Fruit fly (Drosophila melanogaster) whole organism, embryonic: ENCODE results near the gene CG34453.

Experiments
- Adf1 ChIP-seq: fragments of 200-800 bp; sonication (Bioruptor generic); IDR thresholded peaks from 2 replicates; pipeline ENCODE4 v1.3.6; 2022; ENCODE audit warnings: missing biosample characterization, missing genetic modification characterization
- Bgb ChIP-seq: fragments of 200-800 bp; sonication (Bioruptor generic); IDR thresholded peaks from 2 replicates; pipeline ENCODE4 v1.3.6; 2022; ENCODE audit warnings: missing biosample characterization, missing genetic modification characterization; ENCODE audit not compliant: partially characterized antibody
- CG10209 ChIP-seq: fragments of 200-800 bp; sonication (Bioruptor generic); optimal IDR thresholded peaks from 3 replicates; lab custom pipeline; 2017; ENCODE audit warnings: missing biosample characterization, mild to moderate bottlenecking, missing genetic modification characterization, missing genetic modification reagents
- CG1024 ChIP-seq: fragments of 200-800 bp; sonication (Bioruptor generic); IDR thresholded peaks from 2 replicates; pipeline ENCODE4 v1.3.6; 2022; ENCODE audit warnings: missing biosample characterization, missing genetic modification characterization
- CG10431 ChIP-seq: fragments of 200-800 bp; sonication (Bioruptor generic); optimal IDR thresholded peaks from 3 replicates; lab custom pipeline; 2018; ENCODE audit warnings: missing biosample characterization, mild to moderate bottlenecking, missing genetic modification characterization
- CG11504 ChIP-seq: fragments of 200-800 bp; sonication (Bioruptor generic); optimal IDR thresholded peaks from 3 replicates; lab custom pipeline; 2019; ENCODE audit warnings: missing biosample characterization, mild to moderate bottlenecking, missing genetic modification characterization, moderate library complexity
- CG11560 ChIP-seq: fragments of 200-800 bp; sonication (Bioruptor generic); IDR thresholded peaks from 3 replicates; pipeline ENCODE4 v1.3.6; 2022; ENCODE audit warnings: missing biosample characterization, missing genetic modification characterization
- CG12104 ChIP-seq: fragments of 200-800 bp; sonication (Bioruptor generic); optimal IDR thresholded peaks from 3 replicates; lab custom pipeline; 2016; ENCODE audit warnings: missing biosample characterization, missing genetic modification characterization
- CG12659 ChIP-seq: fragments of 200-800 bp; sonication (Bioruptor generic); optimal IDR thresholded peaks from 3 replicates; lab custom pipeline; 2017; ENCODE audit warnings: mild to moderate bottlenecking, missing biosample characterization, missing genetic modification reagents, missing genetic modification characterization
- CG12942 ChIP-seq: fragments of 200-800 bp; sonication (Bioruptor generic); optimal IDR thresholded peaks from 3 replicates; lab custom pipeline; 2016; ENCODE audit warnings: missing biosample characterization, missing genetic modification characterization
- CG13287 ChIP-seq: fragments of 200-800 bp; sonication (Bioruptor generic); IDR thresholded peaks from 2 replicates; pipeline ENCODE4 v1.3.6; 2022; ENCODE audit warnings: missing biosample characterization, missing genetic modification characterization; ENCODE audit not compliant: partially characterized antibody
- CG13424 ChIP-seq: fragments of 200-800 bp; sonication (Bioruptor generic); optimal IDR thresholded peaks from 2 replicates; lab custom pipeline; 2019; ENCODE audit warnings: missing biosample characterization, mild to moderate bottlenecking, missing genetic modification characterization, moderate library complexity
- CG14965 ChIP-seq: fragments of 200-800 bp; sonication (Bioruptor generic); optimal IDR thresholded peaks from 2 replicates; lab custom pipeline; 2016; ENCODE audit warnings: missing biosample characterization, missing genetic modification characterization, borderline replicate concordance
- CG15696 ChIP-seq: fragments of 200-800 bp; sonication (Bioruptor generic); optimal IDR thresholded peaks from 2 replicates; lab custom pipeline; 2019; ENCODE audit warnings: missing biosample characterization, mild to moderate bottlenecking, missing genetic modification characterization, moderate library complexity
- CG2712 ChIP-seq: fragments of 200-800 bp; optimal IDR thresholded peaks from 3 replicates; lab custom pipeline; 2019; ENCODE audit warnings: missing biosample characterization, mild to moderate bottlenecking, missing genetic modification characterization, moderate library complexity
- CG4404 ChIP-seq: fragments of 200-800 bp; sonication (Bioruptor generic); IDR thresholded peaks from 2 replicates; pipeline ENCODE4 v1.3.6; 2022; ENCODE audit warnings: missing biosample characterization, missing genetic modification characterization
- CG4820 ChIP-seq: fragments of 200-800 bp; sonication (Bioruptor generic); optimal IDR thresholded peaks from 3 replicates; lab custom pipeline; 2016; ENCODE audit warnings: missing biosample characterization, missing genetic modification characterization
- CG6254 ChIP-seq: fragments of 200-800 bp; sonication (Bioruptor generic); optimal IDR thresholded peaks from 3 replicates; lab custom pipeline; 2017; ENCODE audit warnings: mild to moderate bottlenecking, missing biosample characterization, missing genetic modification reagents, missing genetic modification characterization
- CG6854 ChIP-seq: fragments of 200-800 bp; sonication (Bioruptor generic); optimal IDR thresholded peaks from 3 replicates; lab custom pipeline; 2017; ENCODE audit warnings: missing biosample characterization, mild to moderate bottlenecking, missing genetic modification characterization
- CG7786 ChIP-seq: fragments of 200-800 bp; sonication (Bioruptor generic); optimal IDR thresholded peaks from 2 replicates; lab custom pipeline; 2016; ENCODE audit warnings: missing biosample characterization, missing genetic modification characterization
- CG9215 ChIP-seq: fragments of 200-800 bp; sonication (Bioruptor generic); IDR thresholded peaks from 2 replicates; pipeline ENCODE4 v1.3.6; 2022; ENCODE audit warnings: missing biosample characterization, missing genetic modification characterization
- CG9609 ChIP-seq: fragments of 200-800 bp; sonication (Bioruptor generic); optimal IDR thresholded peaks from 3 replicates; lab custom pipeline; 2016; ENCODE audit warnings: missing biosample characterization, missing genetic modification characterization
- CG9797 ChIP-seq: fragments of 200-800 bp; sonication (Bioruptor generic); optimal IDR thresholded peaks from 3 replicates; lab custom pipeline; 2018; ENCODE audit warnings: missing biosample characterization, mild to moderate bottlenecking, missing genetic modification characterization
- CG9817 ChIP-seq: fragments of 200-800 bp; sonication (Bioruptor generic); optimal IDR thresholded peaks from 2 replicates; lab custom pipeline; 2018; ENCODE audit warnings: missing biosample characterization, mild to moderate bottlenecking, missing genetic modification characterization, moderate library complexity
- CoRest ChIP-seq: fragments of 200-800 bp; sonication (Bioruptor generic); optimal IDR thresholded peaks from 3 replicates; lab custom pipeline; 2018; ENCODE audit warnings: missing biosample characterization, mild to moderate bottlenecking, missing genetic modification characterization, moderate library complexity
- Eip74EF ChIP-seq, 2 experiments: fragments of 200-800 bp in 1 of 2; fragments of >200 bp in 1 of 2; sonication (Bioruptor generic) in 1 of 2; optimal IDR thresholded peaks; 2 replicates each; lab custom pipeline; 2017 to 2019; ENCODE audit warnings: missing biosample characterization in 2 of 2, missing genetic modification characterization in 2 of 2, mild to moderate bottlenecking in 1 of 2, moderate library complexity in 1 of 2
- Fer1 ChIP-seq: fragments of 200-800 bp; sonication (Bioruptor generic); optimal IDR thresholded peaks from 2 replicates; lab custom pipeline; 2017; ENCODE audit warnings: missing biosample characterization, mild to moderate bottlenecking, missing genetic modification characterization
- Fer2 ChIP-seq: fragments of 200-800 bp; sonication (Bioruptor generic); optimal IDR thresholded peaks from 2 replicates; lab custom pipeline; 2018; ENCODE audit warnings: missing biosample characterization, mild to moderate bottlenecking, missing genetic modification characterization, moderate library complexity
- Hr78 ChIP-seq, 2 experiments: fragments of 200-800 bp in 1 of 2; fragments of >200 bp in 1 of 2; sonication (Bioruptor generic) in 1 of 2; optimal IDR thresholded peaks; 2 replicates each; lab custom pipeline; 2017 to 2019; ENCODE audit warnings: missing biosample characterization in 2 of 2, missing genetic modification characterization in 2 of 2, mild to moderate bottlenecking in 1 of 2, moderate library complexity in 1 of 2
- Myb ChIP-seq: fragments of 200-800 bp; sonication (Bioruptor generic); optimal IDR thresholded peaks from 2 replicates; lab custom pipeline; 2016; ENCODE audit warnings: missing biosample characterization, missing genetic modification characterization
- Pdp1 ChIP-seq, 2 experiments: fragments of 200-800 bp; sonication (Bioruptor generic); optimal IDR thresholded peaks; 3 replicates each; lab custom pipeline; 2016; ENCODE audit warnings: missing biosample characterization in 2 of 2, missing genetic modification characterization in 2 of 2, mild to moderate bottlenecking in 1 of 2, moderate library complexity in 1 of 2
- Side ChIP-seq: fragments of 200-800 bp; sonication (Bioruptor generic); optimal IDR thresholded peaks from 2 replicates; lab custom pipeline; 2016; ENCODE audit warnings: missing biosample characterization, missing genetic modification characterization
- ap ChIP-seq: fragments of 200-800 bp; sonication (Bioruptor generic); IDR thresholded peaks from 2 replicates; pipeline ENCODE4 v1.3.6; 2022; ENCODE audit warnings: missing biosample characterization, missing genetic modification characterization
- bcd ChIP-seq: fragments of 200-800 bp; sonication (Bioruptor generic); optimal IDR thresholded peaks from 2 replicates; lab custom pipeline; 2017; ENCODE audit warnings: missing biosample characterization, mild to moderate bottlenecking, missing genetic modification characterization
- ci ChIP-seq: fragments of 200-800 bp; sonication (Bioruptor generic); IDR thresholded peaks from 3 replicates; pipeline ENCODE4 v1.3.6; 2022; ENCODE audit warnings: missing biosample characterization, missing genetic modification characterization
- danr ChIP-seq: fragments of 200-800 bp; sonication (Bioruptor generic); IDR thresholded peaks from 2 replicates; pipeline ENCODE4 v1.3.6; 2022; ENCODE audit warnings: missing biosample characterization, missing genetic modification characterization
- dmrt11E ChIP-seq: fragments of 200-800 bp; sonication (Bioruptor generic); optimal IDR thresholded peaks from 3 replicates; lab custom pipeline; 2018; ENCODE audit warnings: missing biosample characterization, mild to moderate bottlenecking, missing genetic modification characterization, moderate library complexity
- emc ChIP-seq: fragments of 200-800 bp; sonication (Bioruptor generic); optimal IDR thresholded peaks from 2 replicates; lab custom pipeline; 2016; ENCODE audit warnings: missing biosample characterization, missing genetic modification characterization
- en ChIP-seq: fragments of 200-800 bp; sonication (Bioruptor generic); optimal IDR thresholded peaks from 2 replicates; lab custom pipeline; 2016; ENCODE audit warnings: missing biosample characterization, missing genetic modification characterization
- fru ChIP-seq: fragments of >200 bp; optimal IDR thresholded peaks from 2 replicates; lab custom pipeline; 2017
- gem ChIP-seq: fragments of 200-800 bp; sonication (Bioruptor generic); optimal IDR thresholded peaks from 2 replicates; lab custom pipeline; 2019; ENCODE audit warnings: missing biosample characterization, mild to moderate bottlenecking, missing genetic modification characterization, moderate library complexity
- mirr ChIP-seq: fragments of 200-800 bp; sonication (Bioruptor generic); optimal IDR thresholded peaks from 3 replicates; lab custom pipeline; 2018; ENCODE audit warnings: missing biosample characterization, mild to moderate bottlenecking, missing genetic modification characterization
- nmo ChIP-seq: fragments of 200-800 bp; sonication (Bioruptor generic); optimal IDR thresholded peaks from 2 replicates; lab custom pipeline; 2018; ENCODE audit warnings: missing biosample characterization, mild to moderate bottlenecking, missing genetic modification characterization, moderate library complexity
- prd ChIP-seq, 3 experiments: fragments of >200 bp in 2 of 3; fragments of 200-800 bp in 1 of 3; sonication (Bioruptor generic) in 1 of 3; optimal IDR thresholded peaks in 2 of 3; IDR thresholded peaks in 1 of 3; 2 replicates in 2 of 3; 3 replicates in 1 of 3; pipeline versions ENCODE4 v1.3.6 to Lab custom; 2017 to 2022; ENCODE audit warnings: missing biosample characterization in 1 of 3, missing genetic modification characterization in 1 of 3
- pzg ChIP-seq: fragments of 200-800 bp; sonication (Bioruptor generic); optimal IDR thresholded peaks from 3 replicates; lab custom pipeline; 2018; ENCODE audit warnings: missing biosample characterization, mild to moderate bottlenecking, missing genetic modification characterization, moderate library complexity
- ro ChIP-seq: fragments of 200-800 bp; sonication (Bioruptor generic); IDR thresholded peaks from 2 replicates; pipeline ENCODE4 v1.3.6; 2022; ENCODE audit warnings: missing biosample characterization, missing genetic modification characterization
- sc ChIP-seq, 3 experiments: fragments of >200 bp in 2 of 3; fragments of 200-800 bp in 1 of 3; sonication (Bioruptor generic) in 1 of 3; optimal IDR thresholded peaks; 2 replicates in 2 of 3; 3 replicates in 1 of 3; lab custom pipeline; 2017; ENCODE audit warnings: mild to moderate bottlenecking in 1 of 3, missing biosample characterization in 1 of 3, missing genetic modification characterization in 1 of 3, missing genetic modification reagents in 1 of 3

Gene CG34453

dm6 chr3L:264378-265151 lies 31.4 kb upstream of the CG34453 start, which contains the start of the genes Tudor-SN and mRpL17 (continued):
- TF ChIP-seq dmrt11E (tag; lab: Kevin White, UChicago) (peak; percentile 36), CG4820 (peak; percentile 21), CG7786 (GFP tag; lab: Kevin White, UChicago) (no peak), CG2712 (tag; lab: Kevin White, UChicago) (peak; percentile 69), danr (GFP tag; lab: Robert Waterston, UW) (no peak), Fer2 (tag; lab: Kevin White, UChicago) (no peak), Eip74EF (GFP tag; optimal IDR thresholded peaks at IDR 0.05; lab: Kevin White, UChicago) (no peak), Bgb (GFP tag; lab: Robert Waterston, UW) (peak; percentile 98), CG13287 (peak; percentile 94), CG10209 (GFP tag; lab: Kevin White, UChicago) (peak; percentile 39), ci (GFP tag; lab: Robert Waterston, UW) (0 out of 3 replicates have a peak, but pooled peaks have one; percentile 5), gem (tag; lab: Kevin White, UChicago) (peak; percentile 69), CG9215 (GFP tag; lab: Robert Waterston, UW) (peak; percentile 32; the same call in 1 of the 2 replicates), nmo (GFP tag; lab: Kevin White, UChicago) (peak; percentile 63), mirr (GFP tag; lab: Kevin White, UChicago) (peak; percentile 14), CG12104 (GFP tag; lab: Kevin White, UChicago) (peak; percentile 20), CG14965 (GFP tag; lab: Kevin White, UChicago) (no peak), CG11560 (tag; lab: Robert Waterston, UW) (no peak), CG6854 (GFP tag; lab: Kevin White, UChicago) (no peak), CG9797 (GFP tag; lab: Kevin White, UChicago) (peak; percentile 7), en (no peak), sc (optimal IDR thresholded peaks at IDR 0.05; lab: Kevin White, UChicago) (no peak), sc (GFP tag; optimal IDR thresholded peaks at IDR 0.05; lab: Kevin White, UChicago) (peak; percentile 15), ro (GFP tag; lab: Robert Waterston, UW) (no peak), CG9609 (GFP tag; lab: Kevin White, UChicago) (no peak), prd (optimal IDR thresholded peaks at IDR 0.05; lab: Kevin White, UChicago) (no peak), prd (GFP tag; IDR thresholded peaks at IDR 0.05; lab: Robert Waterston, UW) (peak; percentile 42; the same call in 1 of the 3 replicates), pzg (GFP tag; lab: Kevin White, UChicago) (peak; percentile 49), CG1024 (GFP tag; lab: Robert Waterston, UW) (no peak), CG12659 (GFP tag; lab: Kevin White, UChicago) (peak; percentile 61), Fer1 (GFP tag; lab: Kevin White, UChicago) (no peak), Myb (GFP tag; lab: Kevin White, UChicago) (no peak), CG4404 (GFP tag; lab: Robert Waterston, UW) (peak; percentile 14; the same call in 1 of the 2 replicates), CG9817 (tag; lab: Kevin White, UChicago) (peak; percentile 37), CG15696 (tag; lab: Kevin White, UChicago) (peak; percentile 40), CG6254 (GFP tag; lab: Kevin White, UChicago) (peak; percentile 33), CG10431 (GFP tag; lab: Kevin White, UChicago) (peak; percentile 54), CG12942 (no peak), Side (no peak), bcd (GFP tag; lab: Kevin White, UChicago) (peak; percentile 30), Pdp1 (GFP tag; optimal IDR thresholded peaks at IDR 0.05; lab: Kevin White, UChicago) (peak in 1 of 2 experiments; percentile 98), CoRest (peak; percentile 60), fru (lab: Kevin White, UChicago) (no peak), CG11504 (tag; lab: Kevin White, UChicago) (peak; percentile 64), emc (GFP tag; lab: Kevin White, UChicago) (no peak), Hr78 (GFP tag; optimal IDR thresholded peaks at IDR 0.05; lab: Kevin White, UChicago) (no peak), CG13424 (tag; lab: Kevin White, UChicago) (peak; percentile 55), ap (GFP tag; lab: Robert Waterston, UW) (no peak), Adf1 (GFP tag; lab: Robert Waterston, UW) (peak; percentile 14; the same call in 1 of the 2 replicates)
